Worm (Caenorhabditis elegans) whole organism, mixed stage, embryonic: ENCODE results near the gene pacs-1.

Source experiments
- cnd-1 ChIP-seq: fragments of 200-800 bp; sonication (Bioruptor generic); optimal IDR thresholded peaks from 2 replicates; lab custom pipeline; 2018; ENCODE audit warnings: mild to moderate bottlenecking, missing genetic modification characterization, missing compliant biosample characterization
- ham-2 ChIP-seq: fragments of 200-800 bp; sonication (Bioruptor generic); optimal IDR thresholded peaks from 2 replicates; lab custom pipeline; 2018; ENCODE audit warnings: mild to moderate bottlenecking, missing genetic modification characterization, missing compliant biosample characterization
- lsy-2 ChIP-seq: fragments of 150-350 bp; optimal IDR thresholded peaks from 2 replicates; lab custom pipeline; 2014; ENCODE audit warnings: missing biosample characterization, missing genetic modification characterization
- nhr-2 ChIP-seq: fragments of 150-350 bp; optimal IDR thresholded peaks from 2 replicates; lab custom pipeline; 2014; ENCODE audit warnings: missing biosample characterization, missing genetic modification characterization
- snpc-4 ChIP-seq: fragments of 150-350 bp; optimal IDR thresholded peaks from 2 replicates; lab custom pipeline; 2014; ENCODE audit warnings: missing biosample characterization, missing genetic modification characterization
- sptf-1 ChIP-seq: sonication (generic microtip); optimal IDR thresholded peaks from 2 replicates; lab custom pipeline; 2017; ENCODE audit warnings: mild to moderate bottlenecking, missing genetic modification characterization, moderate library complexity, missing compliant biosample characterization

The pacs-1 gene

DNA sequence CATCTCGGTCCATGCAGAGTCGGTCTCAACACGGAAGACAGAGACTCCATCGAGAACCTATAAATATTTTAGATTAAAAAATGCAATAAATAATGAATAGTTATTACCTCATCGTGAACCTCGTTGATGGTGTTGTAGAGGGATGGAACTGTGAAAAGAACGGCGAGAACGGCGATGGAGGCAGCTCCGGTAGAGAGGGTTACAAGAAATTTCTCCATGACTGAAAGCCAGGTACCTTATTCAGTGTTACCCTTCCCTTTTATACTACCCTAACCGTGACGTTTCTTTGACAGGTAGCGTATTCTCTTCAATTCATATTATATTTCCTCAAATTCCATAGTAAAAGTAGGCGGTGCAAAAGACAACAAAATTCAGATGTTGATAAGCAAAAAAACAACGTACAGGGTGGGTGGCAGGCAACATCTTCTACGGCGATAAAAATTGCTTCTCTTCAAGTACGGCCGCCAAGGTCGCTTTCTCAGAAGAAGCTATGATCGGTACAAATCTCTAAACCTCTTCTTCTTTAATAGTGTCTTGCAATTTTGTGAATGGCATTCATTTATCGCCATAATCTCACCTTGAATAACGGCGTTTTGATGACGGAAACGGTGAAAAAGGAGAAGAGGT is 51.9 kb downstream of the pacs-1 start, which contains the start of gene col-10:
col-10 (minus strand) TSS at position 235 of the 627 bp plus-strand sequence.
- TF ChIP-seq ham-2 (GFP tag; lab: Kevin White, UChicago) (peak; percentile 66), sptf-1 (tag; lab: Kevin White, UChicago) (no peak), lsy-2 (no peak)

DNA sequence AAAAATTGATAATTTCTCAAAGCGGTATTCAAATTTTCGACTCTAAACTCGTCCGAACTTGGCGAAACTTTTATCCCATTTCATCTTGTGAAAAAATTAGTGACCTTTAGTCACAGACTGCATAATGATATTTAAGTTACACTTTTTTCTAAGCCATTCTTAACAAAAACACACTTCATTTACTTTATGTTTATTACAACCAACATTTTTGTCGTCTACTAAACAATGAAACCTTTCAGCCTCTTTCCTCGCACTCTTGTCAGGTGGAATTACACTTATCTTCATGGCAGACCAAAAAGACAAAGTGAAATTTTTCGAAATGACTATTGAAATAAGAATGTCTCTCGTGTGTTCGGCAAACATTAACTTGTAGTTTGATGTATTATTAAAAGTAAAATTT is 53.2 kb downstream of the pacs-1 start:
- TF ChIP-seq cnd-1 (tag; lab: Kevin White, UChicago), result no peak
- TF ChIP-seq nhr-2 (tag; lab: Kevin White, UChicago), result no peak
- no peak for TF ChIP-seq snpc-4 (tag; lab: Kevin White, UChicago)
